Worm (Caenorhabditis elegans) whole organism, early embryonic: ENCODE measurements around the gene F26F4.12.

Experiments
- B0310.2 ChIP-seq: sonication (generic microtip); optimal IDR thresholded peaks from 2 replicates; lab custom pipeline; 2016; ENCODE audit warnings: mild to moderate bottlenecking, missing genetic modification characterization, missing compliant biosample characterization
- F13C5.2 ChIP-seq: sonication (generic microtip); optimal IDR thresholded peaks from 2 replicates; lab custom pipeline; 2017; ENCODE audit warnings: mild to moderate bottlenecking, missing genetic modification characterization, inconsistent platforms, missing compliant biosample characterization
- aly-1 ChIP-seq: sonication (generic microtip); optimal IDR thresholded peaks from 2 replicates; lab custom pipeline; 2016; ENCODE audit warnings: missing genetic modification characterization, missing compliant biosample characterization
- ama-1 ChIP-seq: fragments of 150-350 bp; optimal IDR thresholded peaks from 2 replicates; lab custom pipeline; 2014
- ceh-13 ChIP-seq: fragments of 200-800 bp; sonication (Bioruptor generic); optimal IDR thresholded peaks from 2 replicates; lab custom pipeline; 2018; ENCODE audit warnings: mild to moderate bottlenecking, missing genetic modification characterization, missing compliant biosample characterization
- ceh-36 ChIP-seq: sonication (generic microtip); optimal IDR thresholded peaks from 2 replicates; lab custom pipeline; 2016; ENCODE audit warnings: missing genetic modification characterization, inconsistent platforms, missing compliant biosample characterization
- ets-7 ChIP-seq: sonication (generic microtip); optimal IDR thresholded peaks from 2 replicates; lab custom pipeline; 2016; ENCODE audit warnings: missing genotype, missing genetic modification characterization, missing compliant biosample characterization
- flt-1 ChIP-seq: fragments of 200-800 bp; sonication (Bioruptor generic); IDR thresholded peaks from 2 replicates; pipeline ENCODE4 v1.3.6; 2022; ENCODE audit warnings: missing genetic modification characterization, missing compliant biosample characterization
- hmbx-1 ChIP-seq: sonication (generic microtip); optimal IDR thresholded peaks from 2 replicates; lab custom pipeline; 2016; ENCODE audit warnings: mild to moderate bottlenecking, missing genetic modification characterization, missing compliant biosample characterization
- hmg-4 ChIP-seq: fragments of 200-800 bp; sonication (Bioruptor generic); optimal IDR thresholded peaks from 2 replicates; lab custom pipeline; 2018; ENCODE audit warnings: mild to moderate bottlenecking, missing genetic modification characterization, missing compliant biosample characterization
- hnd-1 ChIP-seq: sonication (generic microtip); optimal IDR thresholded peaks from 2 replicates; lab custom pipeline; 2016; ENCODE audit warnings: missing genetic modification characterization, missing compliant biosample characterization
- pes-1 ChIP-seq: fragments of 200-800 bp; sonication (Bioruptor generic); IDR thresholded peaks from 2 replicates; pipeline ENCODE4 v1.3.6; 2022; ENCODE audit warnings: missing genetic modification reagents, missing genetic modification characterization, missing compliant biosample characterization
- scrt-1 ChIP-seq: fragments of 200-800 bp; sonication (Bioruptor generic); IDR thresholded peaks from 2 replicates; pipeline ENCODE4 v1.3.6; 2022; ENCODE audit warnings: missing genetic modification characterization, missing compliant biosample characterization
- sea-1 ChIP-seq: fragments of 200-800 bp; sonication (Bioruptor generic); conservative IDR thresholded peaks from 2 replicates; pipeline ENCODE4 v1.3.6; 2022; ENCODE audit warnings: missing genetic modification characterization, missing compliant biosample characterization
- tbx-11 ChIP-seq: fragments of 200-800 bp; sonication (Bioruptor generic); IDR thresholded peaks from 2 replicates; pipeline ENCODE4 v1.3.6; 2022; ENCODE audit warnings: missing genetic modification characterization, missing compliant biosample characterization
- tbx-37 ChIP-seq: fragments of 200-800 bp; sonication (Bioruptor generic); conservative IDR thresholded peaks from 2 replicates; pipeline ENCODE4 v1.3.6; 2022; ENCODE audit warnings: missing genetic modification reagents, missing genetic modification characterization, missing compliant biosample characterization
- tra-4 ChIP-seq: sonication (generic microtip); optimal IDR thresholded peaks from 2 replicates; lab custom pipeline; 2017; ENCODE audit warnings: missing genetic modification characterization, missing compliant biosample characterization

Gene F26F4.12

DNA sequence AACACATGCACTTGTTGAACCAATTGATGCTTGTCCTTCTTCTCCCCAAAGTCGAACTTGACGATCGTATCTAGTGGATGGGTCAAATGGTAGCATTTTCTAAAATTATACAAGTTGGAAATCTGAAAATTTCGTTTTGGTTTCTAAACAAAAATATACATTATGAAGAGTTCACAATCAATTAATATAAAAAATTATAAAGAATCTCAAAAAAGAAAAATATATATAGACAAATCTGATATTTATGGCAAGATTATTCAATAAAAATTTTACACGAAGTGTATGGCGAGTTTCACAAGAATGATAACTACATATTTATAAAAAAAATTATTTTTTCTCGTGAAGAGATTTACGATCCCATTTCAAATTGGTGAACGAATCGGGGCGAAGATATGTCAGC lies 10.4 kb upstream of the F26F4.12 start, which contains the start of gene ula-1:
Gene ula-1 (minus strand): TSS at position 101 of the 400 bp plus-strand sequence.
- TF ChIP-seq ceh-13: no peak
- TF ChIP-seq ets-7 (tag; lab: Kevin White, UChicago): no peak
- no peak for TF ChIP-seq hmg-4 (GFP tag; lab: Kevin White, UChicago)
- TF ChIP-seq flt-1 (GFP tag; lab: Robert Waterston, UW): no peak
- TF ChIP-seq ama-1 (lab: Kevin White, UChicago): no peak
- TF ChIP-seq scrt-1 (GFP tag; lab: Robert Waterston, UW): no peak
- TF ChIP-seq tbx-11 (GFP tag; lab: Robert Waterston, UW): no peak
- TF ChIP-seq aly-1 (tag; lab: Kevin White, UChicago): no peak
- TF ChIP-seq F13C5.2 (tag; lab: Kevin White, UChicago): no peak
- no peak for TF ChIP-seq hnd-1 (tag; lab: Kevin White, UChicago)
- no peak for TF ChIP-seq sea-1 (GFP tag; lab: Robert Waterston, UW)
- TF ChIP-seq tra-4: no peak
- no peak for TF ChIP-seq hmbx-1 (tag; lab: Kevin White, UChicago)
- no peak for TF ChIP-seq tbx-37 (GFP tag; lab: Robert Waterston, UW)
- TF ChIP-seq ceh-36: no peak
- no peak for TF ChIP-seq pes-1 (GFP tag; lab: Robert Waterston, UW)
- TF ChIP-seq B0310.2: no peak

DNA sequence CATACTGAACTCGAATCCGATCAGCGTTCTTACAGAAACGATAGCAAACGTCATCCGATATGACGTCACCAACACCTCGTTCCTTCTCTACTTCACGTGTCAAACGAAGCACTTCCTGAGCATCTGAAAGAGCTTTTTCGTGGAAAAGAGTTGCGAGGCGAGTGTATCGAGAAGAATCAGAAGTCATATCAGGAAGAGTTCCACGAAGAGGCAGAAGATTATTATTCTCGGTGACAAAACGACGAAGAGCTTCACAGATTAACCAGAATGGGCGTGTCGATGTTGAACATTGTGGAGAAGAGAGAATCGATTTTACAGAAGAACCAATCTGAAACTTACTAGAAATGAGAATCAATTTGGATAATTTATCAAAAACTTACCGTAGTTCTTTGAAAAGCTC lies 9.1 kb upstream of the F26F4.12 start:
- TF ChIP-seq ceh-36 (no peak), hmg-4 (GFP tag; lab: Kevin White, UChicago) (no peak), F13C5.2 (tag; lab: Kevin White, UChicago) (no peak), ama-1 (lab: Kevin White, UChicago) (no peak), ceh-13 (no peak), B0310.2 (no peak), hnd-1 (tag; lab: Kevin White, UChicago) (no peak), ets-7 (tag; lab: Kevin White, UChicago) (no peak), hmbx-1 (tag; lab: Kevin White, UChicago) (no peak), tbx-11 (GFP tag; lab: Robert Waterston, UW) (no peak), pes-1 (GFP tag; lab: Robert Waterston, UW) (no peak), tbx-37 (GFP tag; lab: Robert Waterston, UW) (no peak), flt-1 (GFP tag; lab: Robert Waterston, UW) (no peak), sea-1 (GFP tag; lab: Robert Waterston, UW) (no peak), aly-1 (tag; lab: Kevin White, UChicago) (no peak), tra-4 (no peak), scrt-1 (GFP tag; lab: Robert Waterston, UW) (no peak)

DNA sequence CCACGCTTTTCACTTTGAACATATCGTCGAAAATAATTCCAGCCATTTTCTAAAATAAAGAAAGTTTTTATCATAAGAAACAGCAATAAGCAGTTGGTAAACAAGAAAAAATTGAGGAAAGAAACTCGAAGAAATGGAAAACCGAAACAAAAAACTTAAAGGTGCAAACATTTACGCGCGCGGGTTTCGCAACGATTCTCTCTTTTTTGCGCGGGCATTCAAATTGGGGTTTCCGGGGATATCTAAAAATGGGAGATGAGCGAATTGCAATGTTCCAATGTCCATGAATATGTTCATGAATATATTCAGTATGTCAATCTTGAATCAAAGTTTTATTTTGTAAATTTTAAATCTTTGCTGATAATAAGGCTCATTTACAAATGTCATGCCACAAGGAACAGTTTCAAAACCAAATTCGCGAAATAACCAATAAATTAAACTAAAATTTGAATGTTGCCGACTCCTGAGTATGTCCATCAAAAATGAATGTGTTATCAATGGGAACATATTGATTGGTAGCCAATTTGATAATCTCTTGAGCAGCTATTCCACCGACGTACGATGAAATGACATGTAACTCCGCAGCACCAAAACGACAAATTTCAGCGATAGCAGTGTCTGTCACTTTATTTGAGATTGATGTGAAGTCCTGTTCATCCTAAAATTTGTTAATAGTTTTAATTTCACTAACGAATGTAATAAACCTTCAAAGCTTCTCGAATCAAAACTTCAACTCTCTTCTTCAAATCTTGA lies 8.3 kb upstream of the F26F4.12 start, which contains the start of gene rpb-8:
Gene rpb-8 (minus strand): TSS at position 49 of the 753 bp plus-strand sequence.
- TF ChIP-seq tra-4 (no peak), B0310.2 (no peak), hmbx-1 (tag; lab: Kevin White, UChicago) (no peak), flt-1 (GFP tag; lab: Robert Waterston, UW) (no peak), ama-1 (lab: Kevin White, UChicago) (no peak), ets-7 (tag; lab: Kevin White, UChicago) (no peak), ceh-13 (no peak), hmg-4 (GFP tag; lab: Kevin White, UChicago) (no peak), scrt-1 (GFP tag; lab: Robert Waterston, UW) (no peak), hnd-1 (tag; lab: Kevin White, UChicago) (no peak), pes-1 (GFP tag; lab: Robert Waterston, UW) (no peak), tbx-11 (GFP tag; lab: Robert Waterston, UW) (no peak), F13C5.2 (tag; lab: Kevin White, UChicago) (no peak), aly-1 (tag; lab: Kevin White, UChicago) (no peak), ceh-36 (no peak)

- TF ChIP-seq hmg-4 (GFP tag; lab: Kevin White, UChicago) (no peak), ceh-13 (no peak), hnd-1 (tag; lab: Kevin White, UChicago) (no peak), pes-1 (GFP tag; lab: Robert Waterston, UW) (no peak), sea-1 (GFP tag; lab: Robert Waterston, UW) (no peak), tbx-11 (GFP tag; lab: Robert Waterston, UW) (no peak), ceh-36 (no peak), tbx-37 (GFP tag; lab: Robert Waterston, UW) (no peak), ets-7 (tag; lab: Kevin White, UChicago) (no peak), tra-4 (no peak), ama-1 (lab: Kevin White, UChicago) (no peak), scrt-1 (GFP tag; lab: Robert Waterston, UW) (no peak), flt-1 (GFP tag; lab: Robert Waterston, UW) (no peak)
Observed at ce11 chrIII:4917077-4917476, 7.2 kb upstream of the F26F4.12 start, which contains the start of gene rars-1. Gene rars-1 (minus strand): TSS chrIII:4917177.

ce11 chrIII:4913736-4914135 lies 3.9 kb upstream of the F26F4.12 start:
- TF ChIP-seq F13C5.2 (tag; lab: Kevin White, UChicago): no peak
- TF ChIP-seq scrt-1 (GFP tag; lab: Robert Waterston, UW): no peak
- TF ChIP-seq B0310.2: no peak
- TF ChIP-seq pes-1 (GFP tag; lab: Robert Waterston, UW): no peak
- TF ChIP-seq hnd-1 (tag; lab: Kevin White, UChicago): no peak
- TF ChIP-seq hmbx-1 (tag; lab: Kevin White, UChicago): no peak
- no peak for TF ChIP-seq hmg-4 (GFP tag; lab: Kevin White, UChicago)
- no peak for TF ChIP-seq aly-1 (tag; lab: Kevin White, UChicago)
- no peak for TF ChIP-seq flt-1 (GFP tag; lab: Robert Waterston, UW)
- no peak for TF ChIP-seq ama-1 (lab: Kevin White, UChicago)
- TF ChIP-seq tra-4: no peak
- TF ChIP-seq ceh-13: no peak

DNA sequence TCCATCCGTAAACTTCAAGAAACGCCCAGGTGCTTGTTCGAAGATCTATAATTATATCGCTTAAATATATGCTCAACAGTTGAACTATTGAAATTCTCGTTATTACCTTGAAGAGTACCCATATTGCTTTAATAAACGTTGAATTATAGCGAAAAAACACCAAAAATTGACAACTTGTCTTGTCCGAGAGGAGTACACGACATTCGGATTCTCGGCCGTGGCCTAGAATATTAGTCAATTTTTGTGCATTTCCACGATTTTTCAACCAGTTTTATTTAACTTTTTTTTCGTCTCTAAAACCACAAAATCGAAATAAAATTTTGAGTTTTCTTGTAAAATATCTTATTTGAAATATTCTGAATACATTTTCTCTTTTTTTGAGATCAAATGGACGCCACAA lies 2.5 kb upstream of the F26F4.12 start, which contains the start of the genes F26F4.9 and cee-1:
Gene F26F4.9 (minus strand): TSS at position 205 of the 400 bp plus-strand sequence.
Gene cee-1 (plus strand): TSS at position 383 of the 400 bp plus-strand sequence.
- TF ChIP-seq hmbx-1 (tag; lab: Kevin White, UChicago): no peak
- 0 out of 2 replicates have a peak, but pooled peaks have one; percentile 25 for TF ChIP-seq tbx-37 (GFP tag; lab: Robert Waterston, UW)
- TF ChIP-seq B0310.2: no peak
- no peak for TF ChIP-seq hmg-4 (GFP tag; lab: Kevin White, UChicago)
